Fruit fly (Drosophila melanogaster): ENCODE results near the gene Glys.
A peak's percentile ranks its signal among the peaks of the same experiment; 100 is the strongest.

- TF ChIP-seq vri (GFP tag; optimal IDR thresholded peaks at IDR 0.05) (no peak), CG9139 (GFP tag; optimal IDR thresholded peaks at IDR 0.05) (no peak), fd85E (GFP tag; optimal IDR thresholded peaks at IDR 0.05) (no peak), CG11762 (GFP tag; optimal IDR thresholded peaks at IDR 0.05; ENCODE audit: insufficient read depth) (no peak), Met (GFP tag; optimal IDR thresholded peaks at IDR 0.05) (no peak), esn (GFP tag; optimal IDR thresholded peaks at IDR 0.05) (no peak), OdsH (GFP tag; optimal IDR thresholded peaks at IDR 0.05) (peak; percentile 21)
Measured at dm6 chr3R:15110135-15110534, 37.2 kb downstream of the Glys start.

All from whole organism, prepupa.